Worm (Caenorhabditis elegans) whole organism, L1 larva: ENCODE results near the gene ZC449.2.

Experiments
- F16B12.6 ChIP-seq: fragments of 150-350 bp; optimal IDR thresholded peaks from 2 replicates; lab custom pipeline; 2014; ENCODE audit warnings: missing biosample characterization, missing genetic modification characterization
- blmp-1 ChIP-seq: fragments of 150-350 bp; optimal IDR thresholded peaks from 2 replicates; lab custom pipeline; 2014; ENCODE audit warnings: missing biosample characterization, missing genetic modification characterization
- lin-14 ChIP-seq: fragments of 200-800 bp; sonication (Bioruptor generic); optimal IDR thresholded peaks from 2 replicates; lab custom pipeline; 2018; ENCODE audit warnings: mild to moderate bottlenecking, missing genetic modification characterization, moderate library complexity, missing compliant biosample characterization

Gene ZC449.2

DNA sequence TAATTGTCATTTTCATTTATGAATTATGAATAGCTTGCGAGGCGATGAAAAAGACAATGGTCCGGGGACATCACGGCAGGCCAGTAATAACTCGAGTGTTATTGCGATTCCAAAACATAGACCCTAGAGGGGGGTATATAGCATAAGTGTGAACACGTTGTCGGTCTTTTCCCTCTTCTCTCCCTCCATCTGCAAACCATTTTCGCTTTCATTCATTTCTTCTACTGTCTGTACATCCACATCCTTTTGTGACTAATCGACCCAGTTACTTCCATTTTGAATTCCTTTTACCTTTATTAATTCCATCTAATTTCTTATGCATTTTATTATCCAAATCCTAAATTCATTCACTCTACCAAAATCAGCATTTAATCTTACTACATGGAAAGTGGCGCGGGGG lies 49.9 kb downstream of the ZC449.2 start:
- TF ChIP-seq lin-14 (peak; percentile 8), F16B12.6 (tag; lab: Kevin White, UChicago) (no peak), blmp-1 (tag; lab: Kevin White, UChicago) (peak; percentile 85)
